Worm (Caenorhabditis elegans): ENCODE measurements around the gene srh-217.

The srh-217 gene

ce11 chrV:20199658-20200057 is 4.3 kb upstream of the srh-217 start:
- no peak for TF ChIP-seq tra-4 (tag; optimal IDR thresholded peaks at IDR 0.05)
- TF ChIP-seq sea-1 (GFP tag; conservative IDR thresholded peaks at IDR 0.05) = no peak
- no peak for TF ChIP-seq aly-1 (tag; optimal IDR thresholded peaks at IDR 0.05)
- no peak for TF ChIP-seq F13C5.2 (tag; optimal IDR thresholded peaks at IDR 0.05)
- no peak for TF ChIP-seq tbx-37 (GFP tag; conservative IDR thresholded peaks at IDR 0.05)
- TF ChIP-seq ama-1 (optimal IDR thresholded peaks at IDR 0.05) = no peak
- TF ChIP-seq flt-1 (GFP tag; IDR thresholded peaks at IDR 0.05) = no peak
- TF ChIP-seq scrt-1 (GFP tag; IDR thresholded peaks at IDR 0.05) = no peak
- TF ChIP-seq pes-1 (GFP tag; IDR thresholded peaks at IDR 0.05) = no peak
- no peak for TF ChIP-seq hmbx-1 (tag; optimal IDR thresholded peaks at IDR 0.05)
- TF ChIP-seq tbx-11 (GFP tag; IDR thresholded peaks at IDR 0.05) = no peak
- no peak for TF ChIP-seq hnd-1 (tag; optimal IDR thresholded peaks at IDR 0.05)
- TF ChIP-seq ceh-13 (GFP tag; optimal IDR thresholded peaks at IDR 0.05) = no peak
- TF ChIP-seq ceh-36 (tag; optimal IDR thresholded peaks at IDR 0.05) = no peak

ce11 chrV:20198954-20199353 is 3.6 kb upstream of the srh-217 start, which contains the start of gene fog-2:
Gene fog-2, plus strand, starts transcription at chrV:20199254.
- TF ChIP-seq F13C5.2 (tag; optimal IDR thresholded peaks at IDR 0.05) (no peak), sea-1 (GFP tag; conservative IDR thresholded peaks at IDR 0.05) (no peak), tbx-11 (GFP tag; IDR thresholded peaks at IDR 0.05) (no peak), flt-1 (GFP tag; IDR thresholded peaks at IDR 0.05) (no peak), B0310.2 (tag; optimal IDR thresholded peaks at IDR 0.05) (no peak), ama-1 (optimal IDR thresholded peaks at IDR 0.05) (no peak), ceh-36 (tag; optimal IDR thresholded peaks at IDR 0.05) (no peak), tbx-37 (GFP tag; conservative IDR thresholded peaks at IDR 0.05) (no peak)

ce11 chrV:20196671-20197070 is 1.3 kb upstream of the srh-217 start, which contains the start of gene ftr-1:
Gene ftr-1, plus strand, starts transcription at chrV:20196971.
- TF ChIP-seq ceh-13 (GFP tag; optimal IDR thresholded peaks at IDR 0.05) (no peak), scrt-1 (GFP tag; IDR thresholded peaks at IDR 0.05) (no peak), B0310.2 (tag; optimal IDR thresholded peaks at IDR 0.05) (no peak), sea-1 (GFP tag; conservative IDR thresholded peaks at IDR 0.05) (no peak), ceh-36 (tag; optimal IDR thresholded peaks at IDR 0.05) (no peak), hnd-1 (tag; optimal IDR thresholded peaks at IDR 0.05) (no peak), flt-1 (GFP tag; IDR thresholded peaks at IDR 0.05) (no peak), F13C5.2 (tag; optimal IDR thresholded peaks at IDR 0.05) (no peak), pes-1 (GFP tag; IDR thresholded peaks at IDR 0.05) (no peak), ama-1 (optimal IDR thresholded peaks at IDR 0.05) (no peak), tbx-37 (GFP tag; conservative IDR thresholded peaks at IDR 0.05) (no peak), tbx-11 (GFP tag; IDR thresholded peaks at IDR 0.05) (no peak), aly-1 (tag; optimal IDR thresholded peaks at IDR 0.05) (no peak), hmg-4 (GFP tag; optimal IDR thresholded peaks at IDR 0.05) (no peak), tra-4 (tag; optimal IDR thresholded peaks at IDR 0.05) (no peak), ets-7 (tag; optimal IDR thresholded peaks at IDR 0.05) (no peak), hmbx-1 (tag; optimal IDR thresholded peaks at IDR 0.05) (no peak)

- TF ChIP-seq flt-1 (GFP tag; IDR thresholded peaks at IDR 0.05) (no peak), aly-1 (tag; optimal IDR thresholded peaks at IDR 0.05) (no peak), hnd-1 (tag; optimal IDR thresholded peaks at IDR 0.05) (no peak), ceh-13 (GFP tag; optimal IDR thresholded peaks at IDR 0.05) (no peak)
Measured at ce11 chrV:20192102-20192880, 3.1 kb downstream of the srh-217 start, which contains the start of the genes fbxa-115 and Y113G7B.27. Gene fbxa-115, minus strand, starts transcription at chrV:20192152. Gene Y113G7B.27, plus strand, starts transcription at chrV:20192830.

- TF ChIP-seq hmbx-1 (tag; optimal IDR thresholded peaks at IDR 0.05) (no peak), ets-7 (tag; optimal IDR thresholded peaks at IDR 0.05) (no peak), hmg-4 (GFP tag; optimal IDR thresholded peaks at IDR 0.05) (no peak), tra-4 (tag; optimal IDR thresholded peaks at IDR 0.05) (no peak), ceh-13 (GFP tag; optimal IDR thresholded peaks at IDR 0.05) (no peak), hnd-1 (tag; optimal IDR thresholded peaks at IDR 0.05) (no peak), F13C5.2 (tag; optimal IDR thresholded peaks at IDR 0.05) (no peak), ama-1 (optimal IDR thresholded peaks at IDR 0.05) (no peak), scrt-1 (GFP tag; IDR thresholded peaks at IDR 0.05) (no peak)
Measured at ce11 chrV:20188790-20189189, 6.6 kb downstream of the srh-217 start, which contains the start of gene fbxa-116. Gene fbxa-116, minus strand, starts transcription at chrV:20188890.

ce11 chrV:20186579-20186978 is 8.8 kb downstream of the srh-217 start, which contains the start of gene srz-16:
Gene srz-16, minus strand, starts transcription at chrV:20186679.
- TF ChIP-seq F13C5.2 (tag; optimal IDR thresholded peaks at IDR 0.05) (no peak), hnd-1 (tag; optimal IDR thresholded peaks at IDR 0.05) (no peak), tbx-37 (GFP tag; conservative IDR thresholded peaks at IDR 0.05) (no peak), sea-1 (GFP tag; conservative IDR thresholded peaks at IDR 0.05) (no peak), ceh-36 (tag; optimal IDR thresholded peaks at IDR 0.05) (no peak), B0310.2 (tag; optimal IDR thresholded peaks at IDR 0.05) (no peak), hmbx-1 (tag; optimal IDR thresholded peaks at IDR 0.05) (no peak), ets-7 (tag; optimal IDR thresholded peaks at IDR 0.05) (no peak)

- no peak for TF ChIP-seq ceh-36 (tag; optimal IDR thresholded peaks at IDR 0.05)
- no peak for TF ChIP-seq hmg-4 (GFP tag; optimal IDR thresholded peaks at IDR 0.05)
Measured at ce11 chrV:20182311-20182710, 13.0 kb downstream of the srh-217 start.

- TF ChIP-seq ceh-36 (tag; optimal IDR thresholded peaks at IDR 0.05) (no peak), aly-1 (tag; optimal IDR thresholded peaks at IDR 0.05) (no peak)
Measured at ce11 chrV:20171941-20172340, 23.4 kb downstream of the srh-217 start, which contains the start of gene srw-39. Gene srw-39, minus strand, starts transcription at chrV:20172041.

All from whole organism, early embryonic.